Fruit fly (Drosophila melanogaster) whole organism, adult: ENCODE data around the gene CkIIalpha-i3.

Experiments
- CG11617 ChIP-seq: fragments of 200-800 bp; sonication (Bioruptor generic); optimal IDR thresholded peaks from 2 replicates; lab custom pipeline; 2017; ENCODE audit warnings: mild to moderate bottlenecking, missing biosample characterization, missing genetic modification reagents, missing genetic modification characterization
- CG33017 ChIP-seq: fragments of 200-800 bp; sonication (Bioruptor generic); optimal IDR thresholded peaks from 2 replicates; lab custom pipeline; 2018; ENCODE audit warnings: missing biosample characterization, mild to moderate bottlenecking, missing genetic modification characterization, moderate library complexity
- Clk ChIP-seq: fragments of 200-800 bp; sonication (Bioruptor generic); optimal IDR thresholded peaks from 2 replicates; lab custom pipeline; 2017; ENCODE audit warnings: missing biosample characterization, missing genetic modification characterization
- Crg-1 ChIP-seq: fragments of 200-800 bp; sonication (Bioruptor generic); optimal IDR thresholded peaks from 2 replicates; lab custom pipeline; 2016; ENCODE audit warnings: missing biosample characterization, missing genetic modification characterization
- Mnt ChIP-seq: fragments of 200-800 bp; sonication (Bioruptor generic); optimal IDR thresholded peaks from 2 replicates; lab custom pipeline; 2016; ENCODE audit warnings: missing biosample characterization, mild to moderate bottlenecking, missing genetic modification characterization
- bab1 ChIP-seq: fragments of 200-800 bp; sonication (Bioruptor generic); optimal IDR thresholded peaks from 3 replicates; lab custom pipeline; 2019; ENCODE audit warnings: missing biosample characterization, mild to moderate bottlenecking, missing genetic modification characterization, moderate library complexity
- cnc ChIP-seq, 2 experiments: fragments of >200 bp; optimal IDR thresholded peaks; 2 replicates each; lab custom pipeline; 2017
- kay ChIP-seq: fragments of 200-800 bp; sonication (Bioruptor generic); peaks from one replicate; lab custom pipeline; 2016; ENCODE audit warnings: missing biosample characterization, missing genetic modification characterization, borderline replicate concordance
- pad ChIP-seq: fragments of 200-800 bp; sonication (Bioruptor generic); optimal IDR thresholded peaks from 3 replicates; lab custom pipeline; 2017; ENCODE audit warnings: missing biosample characterization, missing genetic modification characterization, mild to moderate bottlenecking, moderate library complexity, missing genetic modification reagents
- tj ChIP-seq: fragments of 200-800 bp; sonication (Bioruptor generic); optimal IDR thresholded peaks from 3 replicates; lab custom pipeline; 2017; ENCODE audit warnings: missing biosample characterization, mild to moderate bottlenecking, missing genetic modification characterization, moderate library complexity

- TF ChIP-seq CG11617, result no peak
- no peak for TF ChIP-seq kay (GFP tag; lab: Kevin White, UChicago)
- no peak for TF ChIP-seq Clk (GFP tag; lab: Kevin White, UChicago)
- TF ChIP-seq tj (GFP tag; lab: Kevin White, UChicago), result no peak
- no peak for TF ChIP-seq bab1 (GFP tag; lab: Kevin White, UChicago)
- no peak for TF ChIP-seq Mnt
- no peak for TF ChIP-seq cnc (optimal IDR thresholded peaks at IDR 0.05; lab: Kevin White, UChicago)
- no peak for TF ChIP-seq pad
- TF ChIP-seq Crg-1 (GFP tag; lab: Kevin White, UChicago), result no peak
- TF ChIP-seq CG33017 (tag; lab: Kevin White, UChicago), result no peak
These were observed 22.5 kb downstream of the CkIIalpha-i3 start, which contains the start of gene hiro for dm6 chr3L:687858-688257.
